Worm (Caenorhabditis elegans) whole organism, L4 larva: Measurements from ENCODE around the gene C14B9.10.

Source experiments
- D1046.2 ChIP-seq: fragments of 200-800 bp; sonication (Bioruptor generic); IDR thresholded peaks from 2 replicates; pipeline ENCODE4 v1.3.6; 2022; ENCODE audit warnings: missing genetic modification characterization, missing compliant biosample characterization
- F10B5.3 ChIP-seq: sonication (generic microtip); optimal IDR thresholded peaks from 2 replicates; lab custom pipeline; 2016; ENCODE audit warnings: mild to moderate bottlenecking, missing genetic modification characterization, missing compliant biosample characterization
- F37D6.2 ChIP-seq: sonication (generic microtip); optimal IDR thresholded peaks from 2 replicates; lab custom pipeline; 2016; ENCODE audit warnings: mild to moderate bottlenecking, missing genetic modification characterization, missing compliant biosample characterization
- T20F7.1 ChIP-seq: fragments of 200-800 bp; sonication (Bioruptor generic); optimal IDR thresholded peaks from 2 replicates; lab custom pipeline; 2018; ENCODE audit warnings: mild to moderate bottlenecking, missing genetic modification characterization, missing compliant biosample characterization
- T26A8.4 ChIP-seq: fragments of 200-800 bp; sonication (Bioruptor generic); IDR thresholded peaks from 2 replicates; pipeline ENCODE4 v1.3.6; 2022; ENCODE audit warnings: missing genetic modification characterization, missing compliant biosample characterization
- Y75B8A.6 ChIP-seq: fragments of 200-800 bp; sonication (Bioruptor generic); IDR thresholded peaks from 2 replicates; pipeline ENCODE4 v1.3.6; 2022; ENCODE audit warnings: missing genetic modification reagents, missing genetic modification characterization, missing compliant biosample characterization
- ZK337.2 ChIP-seq: fragments of 200-800 bp; sonication (Bioruptor generic); IDR thresholded peaks from 2 replicates; pipeline ENCODE4 v1.3.6; 2022; ENCODE audit warnings: missing genetic modification reagents, missing genetic modification characterization, missing compliant biosample characterization
- aha-1 ChIP-seq: fragments of 150-350 bp; peaks from one replicate; lab custom pipeline; 2014; ENCODE audit warnings: missing biosample characterization, missing genetic modification characterization
- arid-1 ChIP-seq: fragments of 200-800 bp; sonication (Bioruptor generic); conservative IDR thresholded peaks from 2 replicates; pipeline ENCODE4 v1.3.6; 2022; ENCODE audit warnings: missing genetic modification reagents, missing genetic modification characterization, missing compliant biosample characterization
- ceh-28 ChIP-seq: fragments of 150-350 bp; optimal IDR thresholded peaks from 2 replicates; lab custom pipeline; 2014; ENCODE audit warnings: missing biosample characterization, missing genetic modification reagents, missing genetic modification characterization
- ceh-32 ChIP-seq: sonication (generic microtip); optimal IDR thresholded peaks from 2 replicates; lab custom pipeline; 2016; ENCODE audit warnings: mild to moderate bottlenecking, missing genetic modification characterization, missing compliant biosample characterization; ENCODE audit not compliant: poor library complexity
- ceh-44 ChIP-seq: fragments of 200-800 bp; sonication (Bioruptor generic); IDR thresholded peaks from 2 replicates; pipeline ENCODE4 v1.3.6; 2022; ENCODE audit warnings: missing genetic modification reagents, missing genetic modification characterization, missing compliant biosample characterization
- ceh-62 ChIP-seq: sonication (generic microtip); optimal IDR thresholded peaks from 2 replicates; lab custom pipeline; 2017; ENCODE audit warnings: missing biosample characterization, missing genetic modification characterization
- daf-19 ChIP-seq: fragments of 200-800 bp; sonication (Bioruptor generic); conservative IDR thresholded peaks from 2 replicates; pipeline ENCODE4 v1.3.6; 2022; ENCODE audit warnings: missing genetic modification characterization, missing compliant biosample characterization
- dmd-6 ChIP-seq: fragments of 200-800 bp; sonication (Bioruptor generic); IDR thresholded peaks from 2 replicates; pipeline ENCODE4 v1.3.6; 2022; ENCODE audit warnings: missing genetic modification reagents, missing genetic modification characterization, missing compliant biosample characterization
- dmd-9 ChIP-seq: fragments of 200-800 bp; sonication (Bioruptor generic); IDR thresholded peaks from 2 replicates; pipeline ENCODE4 v1.3.6; 2022; ENCODE audit warnings: missing genetic modification reagents, missing genetic modification characterization, missing compliant biosample characterization
- dpl-1 ChIP-seq: fragments of 150-350 bp; optimal IDR thresholded peaks from 2 replicates; lab custom pipeline; 2014; ENCODE audit warnings: missing biosample characterization, missing genetic modification reagents, missing genetic modification characterization
- dve-1 ChIP-seq: sonication (generic microtip); optimal IDR thresholded peaks from 2 replicates; lab custom pipeline; 2017; ENCODE audit warnings: antibody characterized with exemption, mild to moderate bottlenecking, missing genetic modification characterization, missing compliant biosample characterization; ENCODE audit not compliant: insufficient read depth
- egl-27 ChIP-seq: sonication (generic microtip); optimal IDR thresholded peaks from 3 replicates; lab custom pipeline; 2017; ENCODE audit warnings: missing biosample characterization, missing genetic modification reagents, missing genetic modification characterization
- gei-8 ChIP-seq: fragments of 200-800 bp; sonication (Bioruptor generic); optimal IDR thresholded peaks from 2 replicates; lab custom pipeline; 2018; ENCODE audit warnings: mild to moderate bottlenecking, missing genetic modification characterization, missing compliant biosample characterization
- hlh-11 ChIP-seq: fragments of 200-800 bp; sonication (Bioruptor generic); optimal IDR thresholded peaks from 2 replicates; lab custom pipeline; 2018; ENCODE audit warnings: mild to moderate bottlenecking, missing genetic modification characterization, missing compliant biosample characterization
- hlh-30 ChIP-seq: sonication (generic microtip); optimal IDR thresholded peaks from 2 replicates; lab custom pipeline; 2017; ENCODE audit warnings: antibody characterized with exemption, mild to moderate bottlenecking, missing genetic modification characterization, missing compliant biosample characterization; ENCODE audit not compliant: insufficient read depth
- lin-38 ChIP-seq: fragments of 200-800 bp; sonication (Bioruptor generic); IDR thresholded peaks from 2 replicates; pipeline ENCODE4 v1.3.6; 2022; ENCODE audit warnings: missing genetic modification reagents, missing genetic modification characterization, missing compliant biosample characterization
- lir-3 ChIP-seq: sonication (generic microtip); optimal IDR thresholded peaks from 2 replicates; lab custom pipeline; 2016; ENCODE audit warnings: mild to moderate bottlenecking, missing genetic modification characterization, missing compliant biosample characterization
- lsy-2 ChIP-seq, 2 experiments: fragments of 150-350 bp in 1 of 2; sonication (generic microtip) in 1 of 2; optimal IDR thresholded peaks; 2 replicates each; lab custom pipeline; 2014 to 2017; ENCODE audit warnings: missing biosample characterization in 2 of 2, missing genetic modification characterization in 2 of 2
- madf-5 ChIP-seq, 2 experiments: fragments of 200-800 bp; sonication (Bioruptor generic); IDR thresholded peaks; 2 replicates each; pipeline ENCODE4 v1.3.6; 2022; ENCODE audit warnings: missing compliant biosample characterization in 2 of 2, missing genetic modification characterization in 2 of 2
- mep-1 ChIP-seq: fragments of 150-350 bp; sonication (generic microtip); optimal IDR thresholded peaks from 3 replicates; lab custom pipeline; 2014; ENCODE audit warnings: missing biosample characterization, missing genetic modification characterization
- mxl-2 ChIP-seq: fragments of 200-800 bp; sonication (Bioruptor generic); conservative IDR thresholded peaks from 2 replicates; pipeline ENCODE4 v1.3.6; 2022; ENCODE audit warnings: missing genetic modification reagents, missing genetic modification characterization, missing compliant biosample characterization
- nhr-11 ChIP-seq: fragments of 150-350 bp; optimal IDR thresholded peaks from 2 replicates; lab custom pipeline; 2014; ENCODE audit warnings: missing biosample characterization, missing genetic modification characterization
- nhr-111 ChIP-seq: fragments of 200-800 bp; sonication (Bioruptor generic); optimal IDR thresholded peaks from 2 replicates; lab custom pipeline; 2018; ENCODE audit warnings: mild to moderate bottlenecking, missing genetic modification characterization, missing compliant biosample characterization
- nhr-25 ChIP-seq: sonication (generic microtip); optimal IDR thresholded peaks from 2 replicates; lab custom pipeline; 2017; ENCODE audit warnings: missing genetic modification characterization, mild to moderate bottlenecking, missing compliant biosample characterization, antibody characterized with exemption, moderate library complexity, borderline replicate concordance; ENCODE audit not compliant: insufficient read depth
- nhr-42 ChIP-seq: fragments of 200-800 bp; sonication (Bioruptor generic); IDR thresholded peaks from 2 replicates; pipeline ENCODE4 v1.3.6; 2022; ENCODE audit warnings: missing genetic modification characterization, missing compliant biosample characterization
- nhr-6 ChIP-seq: fragments of 150-350 bp; optimal IDR thresholded peaks from 2 replicates; lab custom pipeline; 2014; ENCODE audit warnings: missing biosample characterization, missing genetic modification characterization
- pha-4 ChIP-seq, 2 experiments: fragments of 150-350 bp in 1 of 2; fragments of 200-800 bp in 1 of 2; sonication (Bioruptor generic) in 1 of 2; IDR thresholded peaks in 1 of 2; optimal IDR thresholded peaks in 1 of 2; 2 replicates each; pipeline versions ENCODE4 v1.3.6 to Lab custom; 2014 to 2022; ENCODE audit warnings: missing genetic modification characterization in 2 of 2, missing genetic modification reagents in 2 of 2, missing biosample characterization in 1 of 2, missing compliant biosample characterization in 1 of 2
- pqm-1 ChIP-seq: sonication (generic microtip); optimal IDR thresholded peaks from 2 replicates; lab custom pipeline; 2017; ENCODE audit warnings: missing biosample characterization, missing genetic modification characterization
- rbr-2 ChIP-seq: sonication (generic microtip); optimal IDR thresholded peaks from 2 replicates; lab custom pipeline; 2016; ENCODE audit warnings: missing genotype, missing genetic modification characterization, missing compliant biosample characterization
- saeg-2 ChIP-seq: fragments of 200-800 bp; sonication (Bioruptor generic); IDR thresholded peaks from 2 replicates; pipeline ENCODE4 v1.3.6; 2022; ENCODE audit warnings: missing genetic modification reagents, missing genetic modification characterization, missing compliant biosample characterization
- snpc-1.2 ChIP-seq: fragments of 200-800 bp; sonication (Bioruptor generic); IDR thresholded peaks from 2 replicates; pipeline ENCODE4 v1.3.6; 2022; ENCODE audit warnings: missing genetic modification reagents, missing genetic modification characterization, missing compliant biosample characterization
- spr-1 ChIP-seq: sonication (generic microtip); optimal IDR thresholded peaks from 2 replicates; lab custom pipeline; 2016; ENCODE audit warnings: mild to moderate bottlenecking, missing genetic modification characterization, missing compliant biosample characterization
- spr-3 ChIP-seq: fragments of 200-800 bp; sonication (Bioruptor generic); optimal IDR thresholded peaks from 2 replicates; lab custom pipeline; 2018; ENCODE audit warnings: mild to moderate bottlenecking, missing genetic modification characterization, missing compliant biosample characterization
- tag-97 ChIP-seq: fragments of 200-800 bp; sonication (Bioruptor generic); IDR thresholded peaks from 2 replicates; pipeline ENCODE4 v1.3.6; 2022; ENCODE audit warnings: missing genetic modification characterization, missing compliant biosample characterization
- tra-1 ChIP-seq: fragments of 200-800 bp; sonication (Bioruptor generic); IDR thresholded peaks from 2 replicates; pipeline ENCODE4 v1.3.6; 2022; ENCODE audit warnings: missing genetic modification reagents, missing genetic modification characterization, missing compliant biosample characterization
- zag-1 ChIP-seq: fragments of 150-350 bp; optimal IDR thresholded peaks from 2 replicates; lab custom pipeline; 2014; ENCODE audit warnings: missing biosample characterization, missing genetic modification characterization
- zip-11 ChIP-seq: fragments of 200-800 bp; sonication (Bioruptor generic); IDR thresholded peaks from 2 replicates; pipeline ENCODE4 v1.3.6; 2022; ENCODE audit warnings: missing genetic modification characterization, missing compliant biosample characterization
- ztf-7 ChIP-seq: fragments of 150-350 bp; optimal IDR thresholded peaks from 2 replicates; lab custom pipeline; 2014; ENCODE audit warnings: missing biosample characterization, missing genetic modification characterization

Gene C14B9.10

DNA sequence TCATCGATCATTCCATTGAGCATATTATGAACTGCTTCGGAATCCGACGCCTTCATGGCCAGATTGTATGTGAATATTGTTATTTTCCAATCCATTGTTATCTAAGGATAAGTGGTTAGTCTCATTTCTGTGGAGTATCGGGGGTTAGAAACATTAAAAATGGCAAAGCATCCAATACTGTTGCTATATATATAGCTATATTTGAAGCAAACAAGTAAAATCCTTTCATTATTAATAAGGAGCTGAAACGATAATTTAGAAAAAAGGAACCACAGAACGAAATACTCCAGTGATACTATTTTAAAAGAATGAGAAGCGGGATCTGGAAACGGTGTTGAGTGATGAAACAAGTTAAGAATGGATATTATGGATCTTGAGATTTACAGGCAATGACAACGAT, 30.6 kb downstream of the C14B9.10 start, which contains the start of gene inpp-5K:
Gene inpp-5K, minus strand, starts transcription at position 101 of the 400 bp plus-strand sequence.
- TF ChIP-seq T20F7.1 (peak; percentile 6), F10B5.3 (tag; lab: Kevin White, UChicago) (no peak)
- TF ChIP-seq, all 104 proteins: peak for 1

- no peak for TF ChIP-seq arid-1 (GFP tag; lab: Robert Waterston, UW)
- no peak for TF ChIP-seq spr-3
- no peak for TF ChIP-seq ztf-7 (tag; lab: Kevin White, UChicago)
- TF ChIP-seq nhr-42 (GFP tag; lab: Robert Waterston, UW) = no peak
- no peak for TF ChIP-seq mep-1 (tag; lab: Kevin White, UChicago)
- TF ChIP-seq D1046.2 (GFP tag; lab: Robert Waterston, UW) = no peak
- TF ChIP-seq Y75B8A.6 (GFP tag; lab: Robert Waterston, UW) = no peak
- no peak for TF ChIP-seq gei-8 (GFP tag; lab: Kevin White, UChicago)
- no peak for TF ChIP-seq lir-3 (tag; lab: Kevin White, UChicago)
- TF ChIP-seq dmd-9 (GFP tag; lab: Robert Waterston, UW) = no peak
- no peak for TF ChIP-seq mxl-2 (GFP tag; lab: Robert Waterston, UW)
- TF ChIP-seq, all 104 proteins: peak for 0
Measured at ce11 chrIII:8163283-8163682, 32.6 kb downstream of the C14B9.10 start, which contains the start of gene bath-42. Gene bath-42 (minus strand): TSS chrIII:8163383.

- TF ChIP-seq lin-38 (peak; percentile 79), nhr-6 (tag; lab: Kevin White, UChicago) (peak; percentile 89), daf-19 (GFP tag; lab: Robert Waterston, UW) (no peak), nhr-111 (GFP tag; lab: Kevin White, UChicago) (no peak), zag-1 (no peak), dpl-1 (GFP tag; lab: Kevin White, UChicago) (peak; percentile 91), rbr-2 (tag; lab: Kevin White, UChicago) (peak; percentile 85), hlh-30 (peak; percentile 91), dve-1 (peak; percentile 92), spr-1 (tag; lab: Kevin White, UChicago) (peak; percentile 31), T20F7.1 (peak; percentile 99), dmd-6 (peak; percentile 68), ceh-32 (no peak), saeg-2 (no peak), madf-5 (GFP tag; IDR thresholded peaks at IDR 0.05; lab: Robert Waterston, UW) (no peak), T26A8.4 (GFP tag; lab: Robert Waterston, UW) (peak; percentile 74), aha-1 (tag; lab: Kevin White, UChicago) (peak; percentile 99), lsy-2 (tag; optimal IDR thresholded peaks at IDR 0.05; lab: Kevin White, UChicago) (peak; percentile 94 to 99), snpc-1.2 (GFP tag; lab: Robert Waterston, UW) (0 out of 2 replicates have a peak, but pooled peaks have one; percentile 23), pqm-1 (tag; lab: Kevin White, UChicago) (no peak), tra-1 (0 out of 2 replicates have a peak, but pooled peaks have one; percentile 43), ceh-62 (no peak), ceh-44 (GFP tag; lab: Robert Waterston, UW) (no peak), nhr-25 (peak; percentile 87), nhr-11 (tag; lab: Kevin White, UChicago) (peak; percentile 68), tag-97 (GFP tag; lab: Robert Waterston, UW) (no peak), zip-11 (GFP tag; lab: Robert Waterston, UW) (no peak), hlh-11 (tag; lab: Kevin White, UChicago) (peak; percentile 83), F37D6.2 (peak; percentile 62), pha-4 (GFP tag; IDR thresholded peaks at IDR 0.05; lab: Robert Waterston, UW) (no peak), pha-4 (tag; optimal IDR thresholded peaks at IDR 0.05; lab: Kevin White, UChicago) (peak; percentile 94), egl-27 (tag; lab: Kevin White, UChicago) (no peak), ZK337.2 (GFP tag; lab: Robert Waterston, UW) (no peak), Y75B8A.6 (GFP tag; lab: Robert Waterston, UW) (peak; percentile 58; the same call in 1 of the 2 replicates), ceh-28 (tag; lab: Kevin White, UChicago) (peak; percentile 77)
Measured at ce11 chrIII:8163788-8164423, 33.3 kb downstream of the C14B9.10 start, which contains the start of gene prp-8. Gene prp-8 (plus strand): TSS chrIII:8164373.
